Worm (Caenorhabditis elegans): Measurements from ENCODE around the gene K04B12.2.

The K04B12.2 gene

ce11 chrII:14390036-14390763 is 47.6 kb downstream of the K04B12.2 start, which contains the start of the genes kbp-3 and nurf-1 (continued):
- TF ChIP-seq zip-2 (tag; optimal IDR thresholded peaks at IDR 0.05), result no peak
- no peak for TF ChIP-seq jun-1 (tag; optimal IDR thresholded peaks at IDR 0.05)
- no peak for TF ChIP-seq zfp-2 (tag; optimal IDR thresholded peaks at IDR 0.05)
- TF ChIP-seq ztf-7 (tag; optimal IDR thresholded peaks at IDR 0.05), result no peak
- no peak for TF ChIP-seq ceh-62 (tag; optimal IDR thresholded peaks at IDR 0.05)
- no peak for TF ChIP-seq F49E8.2 (tag; optimal IDR thresholded peaks at IDR 0.05; ENCODE audit: borderline replicate concordance)
- no peak for TF ChIP-seq F26F4.8 (GFP tag; conservative IDR thresholded peaks at IDR 0.05)
- no peak for TF ChIP-seq sdz-12 (GFP tag; optimal IDR thresholded peaks at IDR 0.05)
- TF ChIP-seq spr-1 (tag; optimal IDR thresholded peaks at IDR 0.05), result no peak
- no peak for TF ChIP-seq mxl-2 (GFP tag; conservative IDR thresholded peaks at IDR 0.05)
- TF ChIP-seq F10B5.3 (tag; optimal IDR thresholded peaks at IDR 0.05), result no peak
- peak; percentile 59 for TF ChIP-seq mep-1 (tag; optimal IDR thresholded peaks at IDR 0.05)
- TF ChIP-seq ceh-20 (GFP tag; IDR thresholded peaks at IDR 0.05), result no peak
- TF ChIP-seq snpc-4 (tag; optimal IDR thresholded peaks at IDR 0.05), result no peak
- TF ChIP-seq Y75B8A.6 (GFP tag; IDR thresholded peaks at IDR 0.05), result no peak
- TF ChIP-seq nhr-48 (tag; optimal IDR thresholded peaks at IDR 0.05), result no peak
- TF ChIP-seq mdl-1 (tag; optimal IDR thresholded peaks at IDR 0.05), result peak in 1 of 2 experiments; percentile 32
- no peak for TF ChIP-seq vab-7 (GFP tag; IDR thresholded peaks at IDR 0.05)
- no peak for TF ChIP-seq ctbp-1 (GFP tag; IDR thresholded peaks at IDR 0.05)
- peak in 1 of 2 experiments; percentile 2 for TF ChIP-seq unc-62 (GFP tag; optimal IDR thresholded peaks at IDR 0.05 in 1 of 2)
- TF ChIP-seq unc-62 (tag; optimal IDR thresholded peaks at IDR 0.05), result no peak
- TF ChIP-seq unc-130 (GFP tag; optimal IDR thresholded peaks at IDR 0.05), result no peak
- no peak for TF ChIP-seq zip-11 (GFP tag; IDR thresholded peaks at IDR 0.05)

ce11 chrII:14388213-14388612 is 49.6 kb downstream of the K04B12.2 start, which contains the start of gene F26H11.8:
F26H11.8 (plus strand) TSS chrII:14388513.
- TF ChIP-seq mdl-1 (tag; optimal IDR thresholded peaks at IDR 0.05) (no peak), ztf-11 (tag; optimal IDR thresholded peaks at IDR 0.05) (no peak), F26F4.8 (GFP tag; conservative IDR thresholded peaks at IDR 0.05) (no peak), aha-1 (tag) (peak; percentile 64), nhr-41 (GFP tag; IDR thresholded peaks at IDR 0.05) (no peak)
